Worm (Caenorhabditis elegans) whole organism, late embryonic: ENCODE results near the gene pph-4.1.

Experiments used
- ama-1 ChIP-seq: fragments of 150-350 bp; optimal IDR thresholded peaks from 2 replicates; lab custom pipeline; 2014
- fax-1 ChIP-seq: sonication (generic microtip); optimal IDR thresholded peaks from 2 replicates; lab custom pipeline; 2016; ENCODE audit warnings: missing genotype, missing genetic modification characterization, missing compliant biosample characterization
- ttx-3 ChIP-seq: sonication (generic microtip); optimal IDR thresholded peaks from 2 replicates; lab custom pipeline; 2016; ENCODE audit warnings: missing genetic modification reagents, missing genetic modification characterization, missing compliant biosample characterization

- no peak for TF ChIP-seq ttx-3 (tag; lab: Kevin White, UChicago)
- TF ChIP-seq fax-1 (tag; lab: Kevin White, UChicago): no peak
- TF ChIP-seq ama-1: no peak
These were observed 46.2 kb downstream of the pph-4.1 start for ce11 chrIII:12304805-12305377.
